Worm (Caenorhabditis elegans): Measurements from ENCODE around the gene B0304.2.

Gene B0304.2

DNA sequence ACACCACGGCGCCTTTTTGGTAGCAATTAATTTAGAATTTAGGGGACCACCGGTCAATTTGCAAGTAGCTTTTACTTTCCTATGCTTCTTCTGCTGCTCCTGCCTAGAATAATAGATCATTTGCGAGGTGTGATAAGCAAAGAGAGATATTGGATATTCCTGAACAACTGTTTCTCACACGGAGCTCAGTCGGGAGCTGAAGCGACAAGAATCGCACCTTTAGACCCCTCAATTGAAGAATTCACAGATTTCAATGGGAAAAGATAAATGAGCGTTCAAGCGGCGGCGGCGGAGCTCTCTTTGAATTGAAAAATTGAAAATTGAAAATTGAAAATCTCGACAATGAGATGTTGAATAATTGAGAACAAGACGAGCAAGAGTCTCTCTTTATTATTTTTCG lies 49.2 kb downstream of the B0304.2 start:
- TF ChIP-seq Y116A8C.19 (tag; optimal IDR thresholded peaks at IDR 0.05; ENCODE audit: borderline replicate concordance) (no peak), F16B12.6 (tag; optimal IDR thresholded peaks at IDR 0.05) (no peak), rnt-1 (tag; optimal IDR thresholded peaks at IDR 0.05) (peak; percentile 11), tbx-2 (tag; optimal IDR thresholded peaks at IDR 0.05) (no peak)

DNA sequence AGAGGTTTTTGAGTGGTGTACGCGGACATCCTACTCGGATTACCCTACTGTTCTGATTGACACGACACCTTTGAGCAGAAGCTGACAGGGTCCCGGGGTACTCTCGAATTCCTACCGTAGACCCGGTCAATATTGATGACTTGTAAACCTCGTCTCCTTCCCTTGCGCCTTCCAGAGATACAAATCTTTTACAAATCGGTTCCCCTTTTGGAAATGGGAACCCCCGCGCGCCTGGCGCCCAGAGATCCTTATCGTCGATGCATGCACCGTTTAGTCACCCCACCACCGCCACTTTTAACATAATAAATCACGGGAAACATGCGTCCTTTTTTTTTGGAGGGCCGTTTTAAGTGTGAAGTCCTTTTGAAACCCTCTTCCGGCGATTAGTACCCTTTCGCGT lies 49.7 kb downstream of the B0304.2 start:
- TF ChIP-seq lin-14 (GFP tag; optimal IDR thresholded peaks at IDR 0.05) (peak; percentile 67), nhr-85 (tag) (peak; percentile 84), swsn-7 (tag; optimal IDR thresholded peaks at IDR 0.05) (no peak)

Data from whole organism, L1 larva.